Fruit fly (Drosophila melanogaster): Measurements from ENCODE around the gene Snm1.

- TF ChIP-seq psq (optimal IDR thresholded peaks at IDR 0.05) = no peak
- TF ChIP-seq usp (GFP tag; optimal IDR thresholded peaks at IDR 0.05) = no peak
- no peak for TF ChIP-seq pan (optimal IDR thresholded peaks at IDR 0.05)
Measured at dm6 chr3R:5518627-5519026, 36.3 kb upstream of the Snm1 start.
